Worm (Caenorhabditis elegans) whole organism, L2 larva: ENCODE data around the gene pis-1.
A peak's percentile ranks its signal among the peaks of the same experiment; 100 is the strongest.

Experiments used
- C34F6.9 ChIP-seq: fragments of 150-350 bp; optimal IDR thresholded peaks from 2 replicates; lab custom pipeline; 2014; ENCODE audit warnings: missing biosample characterization, missing genetic modification characterization
- F13H6.1 ChIP-seq: sonication (generic microtip); optimal IDR thresholded peaks from 2 replicates; lab custom pipeline; 2016; ENCODE audit warnings: missing genetic modification characterization, missing compliant biosample characterization
- R02D3.7 ChIP-seq: fragments of 150-350 bp; optimal IDR thresholded peaks from 2 replicates; lab custom pipeline; 2014; ENCODE audit warnings: missing biosample characterization, missing genetic modification characterization
- ZK546.5 ChIP-seq: sonication (generic microtip); optimal IDR thresholded peaks from 2 replicates; lab custom pipeline; 2017; ENCODE audit warnings: missing biosample characterization, missing genetic modification characterization
- aly-2 ChIP-seq: fragments of 150-350 bp; optimal IDR thresholded peaks from 2 replicates; lab custom pipeline; 2014; ENCODE audit warnings: missing biosample characterization, missing genetic modification characterization
- blmp-1 ChIP-seq: sonication (generic microtip); optimal IDR thresholded peaks from 2 replicates; lab custom pipeline; 2017; ENCODE audit warnings: missing genetic modification characterization, mild to moderate bottlenecking, missing compliant biosample characterization, antibody characterized with exemption, moderate library complexity; ENCODE audit not compliant: insufficient read depth
- ceh-16 ChIP-seq: fragments of 150-350 bp; optimal IDR thresholded peaks from 2 replicates; lab custom pipeline; 2014; ENCODE audit warnings: missing biosample characterization, missing genetic modification characterization
- crh-2 ChIP-seq: sonication (generic microtip); optimal IDR thresholded peaks from 2 replicates; lab custom pipeline; 2017; ENCODE audit warnings: missing biosample characterization, missing genetic modification characterization
- dmd-4 ChIP-seq: sonication (generic microtip); optimal IDR thresholded peaks from 2 replicates; lab custom pipeline; 2017; ENCODE audit warnings: missing biosample characterization, missing genetic modification characterization
- egl-27 ChIP-seq: sonication (generic microtip); optimal IDR thresholded peaks from 3 replicates; lab custom pipeline; 2017; ENCODE audit warnings: missing biosample characterization, missing genetic modification reagents, missing genetic modification characterization
- elt-1 ChIP-seq: fragments of 150-350 bp; optimal IDR thresholded peaks from 2 replicates; lab custom pipeline; 2014; ENCODE audit warnings: missing biosample characterization, missing genetic modification characterization
- elt-3 ChIP-seq: sonication (generic microtip); optimal IDR thresholded peaks from 2 replicates; lab custom pipeline; 2017; ENCODE audit warnings: missing biosample characterization, missing genetic modification characterization
- gmeb-1 ChIP-seq: fragments of 150-350 bp; optimal IDR thresholded peaks from 2 replicates; lab custom pipeline; 2014; ENCODE audit warnings: missing biosample characterization, missing genetic modification characterization
- lin-11 ChIP-seq: fragments of 150-350 bp; sonication (generic microtip); optimal IDR thresholded peaks from 2 replicates; lab custom pipeline; 2014; ENCODE audit warnings: missing biosample characterization, missing genetic modification characterization, inconsistent platforms, mixed read lengths
- lin-13 ChIP-seq: fragments of 150-350 bp; optimal IDR thresholded peaks from 2 replicates; lab custom pipeline; 2014; ENCODE audit warnings: missing biosample characterization, missing genetic modification reagents, missing genetic modification characterization
- lin-39 ChIP-seq: fragments of 150-350 bp; optimal IDR thresholded peaks from 2 replicates; lab custom pipeline; 2014; ENCODE audit warnings: missing biosample characterization, missing genetic modification reagents, missing genetic modification characterization
- lsy-2 ChIP-seq, 2 experiments: fragments of 150-350 bp in 1 of 2; sonication (generic microtip) in 1 of 2; optimal IDR thresholded peaks; 2 replicates each; lab custom pipeline; 2014 to 2017; ENCODE audit warnings: missing biosample characterization in 2 of 2, missing genetic modification characterization in 2 of 2
- mab-5 ChIP-seq: fragments of 150-350 bp; optimal IDR thresholded peaks from 2 replicates; lab custom pipeline; 2014; ENCODE audit warnings: missing biosample characterization, missing genetic modification characterization
- mbf-1 ChIP-seq: sonication (generic microtip); optimal IDR thresholded peaks from 2 replicates; lab custom pipeline; 2017; ENCODE audit warnings: missing biosample characterization, missing genetic modification characterization
- mdl-1 ChIP-seq, 2 experiments: fragments of 150-350 bp in 1 of 2; sonication (generic microtip) in 1 of 2; optimal IDR thresholded peaks; 2 replicates each; lab custom pipeline; 2017; ENCODE audit warnings: missing biosample characterization in 2 of 2, missing genetic modification characterization in 2 of 2
- nhr-10 ChIP-seq: sonication (generic microtip); optimal IDR thresholded peaks from 2 replicates; lab custom pipeline; 2017; ENCODE audit warnings: missing biosample characterization, missing genetic modification characterization
- nhr-11 ChIP-seq: fragments of 150-350 bp; optimal IDR thresholded peaks from 2 replicates; lab custom pipeline; 2014; ENCODE audit warnings: missing biosample characterization, missing genetic modification characterization
- nhr-12 ChIP-seq: fragments of 150-350 bp; optimal IDR thresholded peaks from 2 replicates; lab custom pipeline; 2014; ENCODE audit warnings: missing biosample characterization, missing genetic modification characterization
- nhr-129 ChIP-seq: fragments of 150-350 bp; optimal IDR thresholded peaks from 2 replicates; lab custom pipeline; 2014; ENCODE audit warnings: missing biosample characterization, missing genetic modification characterization
- nhr-21 ChIP-seq: fragments of 150-350 bp; optimal IDR thresholded peaks from 2 replicates; lab custom pipeline; 2014; ENCODE audit warnings: missing biosample characterization, missing genetic modification characterization
- nhr-23 ChIP-seq: fragments of 150-350 bp; optimal IDR thresholded peaks from 2 replicates; lab custom pipeline; 2014; ENCODE audit warnings: missing biosample characterization, missing genetic modification reagents, missing genetic modification characterization
- nhr-237 ChIP-seq: fragments of 150-350 bp; optimal IDR thresholded peaks from 2 replicates; lab custom pipeline; 2014; ENCODE audit warnings: missing biosample characterization, missing genetic modification characterization
- nhr-25 ChIP-seq: fragments of 150-350 bp; sonication (generic microtip); optimal IDR thresholded peaks from 3 replicates; lab custom pipeline; 2014; ENCODE audit warnings: missing biosample characterization, missing genetic modification characterization
- nhr-77 ChIP-seq: fragments of 150-350 bp; optimal IDR thresholded peaks from 2 replicates; lab custom pipeline; 2014; ENCODE audit warnings: missing biosample characterization, missing genetic modification characterization
- peb-1 ChIP-seq: fragments of 150-350 bp; optimal IDR thresholded peaks from 2 replicates; lab custom pipeline; 2014; ENCODE audit warnings: missing biosample characterization, missing genetic modification characterization
- sem-4 ChIP-seq: fragments of 150-350 bp; optimal IDR thresholded peaks from 2 replicates; lab custom pipeline; 2014; ENCODE audit warnings: missing biosample characterization, missing genetic modification reagents, missing genetic modification characterization
- skn-1 ChIP-seq: sonication (generic microtip); optimal IDR thresholded peaks from 2 replicates; lab custom pipeline; 2017; ENCODE audit warnings: missing biosample characterization, missing genetic modification characterization
- sma-3 ChIP-seq: sonication (generic microtip); optimal IDR thresholded peaks from 2 replicates; lab custom pipeline; 2016; ENCODE audit warnings: missing genetic modification reagents, missing genetic modification characterization, missing compliant biosample characterization
- sma-9 ChIP-seq, 2 experiments: fragments of 150-350 bp in 1 of 2; sonication (generic microtip) in 1 of 2; optimal IDR thresholded peaks; 2 replicates each; lab custom pipeline; 2014 to 2016; ENCODE audit warnings: missing genetic modification characterization in 2 of 2, mild to moderate bottlenecking in 1 of 2, missing biosample characterization in 1 of 2, missing compliant biosample characterization in 1 of 2, missing genetic modification reagents in 1 of 2, moderate library complexity in 1 of 2
- snpc-4 ChIP-seq: fragments of 150-350 bp; optimal IDR thresholded peaks from 2 replicates; lab custom pipeline; 2014; ENCODE audit warnings: missing biosample characterization, missing genetic modification characterization
- unc-39 ChIP-seq: fragments of 150-350 bp; optimal IDR thresholded peaks from 2 replicates; lab custom pipeline; 2014; ENCODE audit warnings: missing biosample characterization, missing genetic modification characterization
- unc-55 ChIP-seq: fragments of 150-350 bp; sonication (generic microtip); optimal IDR thresholded peaks from 3 replicates; lab custom pipeline; 2014; ENCODE audit warnings: missing biosample characterization, missing genetic modification reagents, missing genetic modification characterization
- unc-62 ChIP-seq: fragments of 150-350 bp; optimal IDR thresholded peaks from 2 replicates; lab custom pipeline; 2014; ENCODE audit warnings: missing biosample characterization, missing genetic modification reagents, missing genetic modification characterization
- zag-1 ChIP-seq: fragments of 150-350 bp; optimal IDR thresholded peaks from 2 replicates; lab custom pipeline; 2014; ENCODE audit warnings: missing biosample characterization, missing genetic modification characterization
- ztf-1 ChIP-seq: fragments of 200-800 bp; sonication (Bioruptor generic); conservative IDR thresholded peaks from 2 replicates; pipeline ENCODE4 v1.3.6; 2022; ENCODE audit warnings: missing genetic modification characterization, missing compliant biosample characterization
- ztf-4 ChIP-seq: fragments of 150-350 bp; optimal IDR thresholded peaks from 2 replicates; lab custom pipeline; 2014; ENCODE audit warnings: missing biosample characterization, missing genetic modification characterization

pis-1 gene

DNA sequence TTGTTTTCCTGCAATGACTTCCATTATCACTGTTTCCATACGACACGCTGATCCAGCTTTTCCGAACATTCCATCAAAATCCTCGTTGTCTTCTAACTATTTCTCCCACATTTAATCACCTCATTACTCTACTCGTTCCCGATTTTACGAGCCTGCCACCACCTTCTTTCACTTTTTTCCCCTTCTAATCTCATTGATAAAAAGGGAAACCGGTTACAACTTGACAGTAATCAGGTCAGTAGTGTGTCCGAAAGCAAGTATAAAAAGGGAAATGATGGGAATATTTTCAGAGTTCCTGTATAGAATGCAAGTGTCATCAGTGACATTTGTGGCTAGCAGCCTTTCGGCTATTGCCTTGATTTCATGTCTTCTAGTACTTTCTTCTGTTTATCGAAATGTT lies 25.2 kb upstream of the pis-1 start, which contains the start of gene col-123:
Gene col-123 (plus strand): TSS at position 301 of the 400 bp plus-strand sequence.
- TF ChIP-seq nhr-129 (tag; lab: Kevin White, UChicago), result no peak
- no peak for TF ChIP-seq unc-39 (tag; lab: Kevin White, UChicago)
- TF ChIP-seq nhr-21 (tag; lab: Kevin White, UChicago), result no peak
- TF ChIP-seq lsy-2 (tag; optimal IDR thresholded peaks at IDR 0.05; lab: Kevin White, UChicago), result no peak
- no peak for TF ChIP-seq nhr-77 (tag; lab: Kevin White, UChicago)

DNA sequence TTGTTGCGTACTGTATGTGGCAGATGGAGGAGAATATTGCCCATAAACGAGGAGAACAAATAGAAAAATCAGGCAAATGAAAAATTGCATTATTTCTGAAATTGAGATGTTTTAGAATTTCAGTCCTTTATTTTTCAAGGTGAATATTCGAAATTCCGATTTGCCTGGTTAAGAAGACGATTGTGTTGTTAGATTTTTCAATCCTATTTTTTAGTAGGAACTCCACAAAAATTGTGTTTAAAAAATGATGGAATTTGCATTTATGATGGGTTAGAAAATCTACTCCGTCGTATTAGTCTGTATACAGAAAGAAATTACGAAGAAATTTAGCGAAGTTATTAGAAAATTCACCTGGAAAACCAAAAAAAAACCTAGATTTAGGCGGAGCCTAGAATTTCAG lies 19.0 kb upstream of the pis-1 start, which contains the start of gene egl-20:
Gene egl-20 (minus strand): TSS at position 101 of the 400 bp plus-strand sequence.
- no peak for TF ChIP-seq ceh-16 (tag; lab: Kevin White, UChicago)
- no peak for TF ChIP-seq nhr-23 (tag; lab: Kevin White, UChicago)
- TF ChIP-seq lsy-2 (tag; optimal IDR thresholded peaks at IDR 0.05; lab: Kevin White, UChicago), result no peak
- no peak for TF ChIP-seq snpc-4 (tag; lab: Kevin White, UChicago)
- TF ChIP-seq blmp-1 (tag; lab: Kevin White, UChicago), result no peak
- TF ChIP-seq sma-9 (GFP tag; optimal IDR thresholded peaks at IDR 0.05; lab: Kevin White, UChicago), result no peak
- TF ChIP-seq sma-9 (tag; optimal IDR thresholded peaks at IDR 0.05; lab: Kevin White, UChicago), result no peak
- TF ChIP-seq C34F6.9 (tag; lab: Kevin White, UChicago), result no peak
- no peak for TF ChIP-seq lin-13 (GFP tag; lab: Kevin White, UChicago)
- TF ChIP-seq unc-39 (tag; lab: Kevin White, UChicago), result no peak
- TF ChIP-seq crh-2 (tag; lab: Kevin White, UChicago), result no peak
- no peak for TF ChIP-seq nhr-21 (tag; lab: Kevin White, UChicago)

ce11 chrIV:9811487-9811886 lies 15.1 kb upstream of the pis-1 start:
- no peak for TF ChIP-seq peb-1 (tag; lab: Kevin White, UChicago)
- no peak for TF ChIP-seq sem-4 (tag; lab: Kevin White, UChicago)
- TF ChIP-seq nhr-25 (tag; lab: Kevin White, UChicago), result no peak
- TF ChIP-seq ZK546.5 (tag; lab: Kevin White, UChicago), result no peak
- TF ChIP-seq F13H6.1, result no peak
- TF ChIP-seq zag-1, result no peak
- TF ChIP-seq dmd-4, result no peak
- TF ChIP-seq blmp-1 (tag; lab: Kevin White, UChicago), result no peak
- TF ChIP-seq gmeb-1 (tag; lab: Kevin White, UChicago), result no peak
- TF ChIP-seq, all 48 proteins: peak for 0

DNA sequence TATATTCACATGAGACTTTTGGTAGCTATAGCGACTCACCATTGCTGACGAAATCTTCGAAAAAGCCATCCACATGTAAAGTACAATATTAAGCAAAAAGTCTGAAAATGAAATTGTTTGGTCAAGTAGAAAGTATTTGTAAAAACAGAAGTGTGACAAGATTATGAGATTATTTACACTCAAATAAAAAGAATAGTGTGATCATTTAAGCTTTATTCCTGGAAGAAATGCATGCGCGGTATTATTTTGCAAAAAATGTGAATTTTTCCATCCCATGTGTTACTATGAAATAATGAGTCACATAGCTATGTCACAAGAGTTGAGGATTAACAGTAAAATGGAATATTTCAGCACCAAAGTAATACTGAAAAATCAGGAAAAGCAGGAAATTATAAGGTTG lies 14.2 kb upstream of the pis-1 start, which contains the start of gene dct-15:
Gene dct-15 (minus strand): TSS at position 101 of the 400 bp plus-strand sequence.
- TF ChIP-seq unc-55, result no peak
- no peak for TF ChIP-seq ztf-1 (GFP tag; lab: Robert Waterston, UW)
- no peak for TF ChIP-seq mbf-1 (tag; lab: Kevin White, UChicago)
- TF ChIP-seq nhr-77 (tag; lab: Kevin White, UChicago), result no peak
- no peak for TF ChIP-seq gmeb-1 (tag; lab: Kevin White, UChicago)
- TF ChIP-seq nhr-129 (tag; lab: Kevin White, UChicago), result no peak
- no peak for TF ChIP-seq aly-2 (tag; lab: Kevin White, UChicago)
- no peak for TF ChIP-seq F13H6.1
- TF ChIP-seq nhr-10 (tag; lab: Kevin White, UChicago), result no peak
- TF ChIP-seq unc-62 (GFP tag; lab: Kevin White, UChicago), result no peak
- TF ChIP-seq egl-27 (tag; lab: Kevin White, UChicago), result no peak
- TF ChIP-seq, all 48 proteins: peak for 0

DNA sequence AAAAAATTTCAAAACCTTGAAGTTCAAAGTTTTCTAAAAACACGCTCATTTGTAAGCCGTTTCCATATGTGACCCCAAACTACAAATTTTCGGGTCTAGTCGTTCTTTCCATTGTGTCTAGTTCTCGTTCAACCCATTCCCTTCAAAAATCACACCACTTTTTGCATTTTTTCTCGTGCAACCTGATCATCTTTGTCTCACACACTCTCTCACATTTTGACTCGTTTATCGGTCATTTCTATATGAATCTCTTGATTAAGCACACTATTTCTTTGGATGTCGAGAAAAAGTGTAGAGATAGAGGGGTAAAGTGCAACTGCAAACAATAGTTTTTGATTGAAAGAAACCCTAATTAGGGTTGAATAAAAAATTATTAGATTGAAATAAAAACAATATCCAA lies 7.2 kb upstream of the pis-1 start:
- no peak for TF ChIP-seq nhr-237 (tag; lab: Kevin White, UChicago)
- no peak for TF ChIP-seq ztf-4
- no peak for TF ChIP-seq peb-1 (tag; lab: Kevin White, UChicago)
- no peak for TF ChIP-seq nhr-12
- TF ChIP-seq elt-3, result no peak
- TF ChIP-seq egl-27 (tag; lab: Kevin White, UChicago), result peak; percentile 22
- TF ChIP-seq sma-3 (GFP tag; lab: Kevin White, UChicago), result peak; percentile 60
- TF ChIP-seq nhr-77 (tag; lab: Kevin White, UChicago), result no peak
- TF ChIP-seq mbf-1 (tag; lab: Kevin White, UChicago), result no peak
- TF ChIP-seq nhr-11 (tag; lab: Kevin White, UChicago), result no peak
- no peak for TF ChIP-seq unc-55
- no peak for TF ChIP-seq lin-39 (tag; lab: Kevin White, UChicago)
- peak in 1 of 2 experiments; percentile 28 for TF ChIP-seq mdl-1 (tag; optimal IDR thresholded peaks at IDR 0.05; lab: Kevin White, UChicago)
- no peak for TF ChIP-seq lin-11
- TF ChIP-seq sma-9 (GFP tag; optimal IDR thresholded peaks at IDR 0.05; lab: Kevin White, UChicago), result peak; percentile 88
- no peak for TF ChIP-seq sma-9 (tag; optimal IDR thresholded peaks at IDR 0.05; lab: Kevin White, UChicago)
- no peak for TF ChIP-seq aly-2 (tag; lab: Kevin White, UChicago)
- peak; percentile 16 for TF ChIP-seq mab-5 (tag; lab: Kevin White, UChicago)
- TF ChIP-seq unc-39 (tag; lab: Kevin White, UChicago), result no peak
- TF ChIP-seq skn-1 (tag; lab: Kevin White, UChicago), result no peak
- peak; percentile 81 for TF ChIP-seq crh-2 (tag; lab: Kevin White, UChicago)
- no peak for TF ChIP-seq elt-1 (tag; lab: Kevin White, UChicago)
- peak; percentile 62 for TF ChIP-seq nhr-129 (tag; lab: Kevin White, UChicago)
- TF ChIP-seq R02D3.7 (tag; lab: Kevin White, UChicago), result no peak
- TF ChIP-seq gmeb-1 (tag; lab: Kevin White, UChicago), result peak; percentile 52
- no peak for TF ChIP-seq unc-62 (GFP tag; lab: Kevin White, UChicago)
- TF ChIP-seq dmd-4, result no peak
- TF ChIP-seq ztf-1 (GFP tag; lab: Robert Waterston, UW), result no peak
- TF ChIP-seq nhr-25 (tag; lab: Kevin White, UChicago), result peak; percentile 65
- TF ChIP-seq nhr-23 (tag; lab: Kevin White, UChicago), result no peak
